Worm (Caenorhabditis elegans): ENCODE measurements around the gene lec-2.

lec-2 gene

DNA sequence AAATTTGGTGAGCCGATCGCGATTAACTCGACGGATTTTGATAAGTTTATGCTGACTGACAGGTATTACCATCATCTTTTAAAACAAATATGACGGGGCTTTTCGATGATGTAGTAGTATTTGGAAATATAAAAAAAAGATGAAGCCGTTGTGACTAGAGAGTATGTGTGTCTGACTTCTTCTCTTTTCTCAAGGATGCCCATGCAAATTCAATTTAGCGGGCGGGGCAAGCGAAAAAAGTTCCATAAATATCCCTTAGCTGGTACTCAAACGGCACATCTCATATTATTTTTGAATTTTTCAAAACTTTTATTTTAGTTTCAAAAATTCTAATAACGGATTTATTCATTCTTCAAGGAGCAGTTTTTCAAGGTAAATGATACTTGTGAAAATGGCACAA lies 44.5 kb upstream of the lec-2 start, which contains the start of gene stg-1:
Gene stg-1 (minus strand): TSS at position 153 of the 400 bp plus-strand sequence.
- TF ChIP-seq Y53G8AR.9 (GFP tag; conservative IDR thresholded peaks at IDR 0.05) (no peak), pbrm-1 (GFP tag; IDR thresholded peaks at IDR 0.05) (no peak)

DNA sequence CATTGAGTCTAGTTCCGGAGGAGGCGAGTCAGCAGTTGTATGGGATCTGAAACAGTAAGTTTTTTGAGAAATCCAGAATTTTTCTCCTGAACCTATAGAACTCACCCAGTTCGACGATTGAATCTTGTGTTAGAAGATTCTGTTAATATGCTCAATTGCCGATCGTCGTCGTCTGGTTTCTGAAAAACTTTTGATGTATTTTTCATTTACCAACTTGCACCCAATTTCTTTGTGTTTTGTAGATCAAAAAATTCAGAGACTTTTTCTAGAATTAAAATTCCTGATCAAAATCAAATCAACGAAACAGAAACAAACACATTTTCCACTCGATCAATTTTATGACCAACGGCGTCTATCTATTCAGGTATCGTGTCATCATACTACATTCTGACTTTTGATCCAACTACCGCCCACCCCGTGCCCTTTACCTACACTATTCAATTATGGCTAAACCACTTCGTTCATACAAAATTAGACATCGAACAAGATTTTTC lies 40.6 kb upstream of the lec-2 start, which contains the start of gene C18D1.2:
Gene C18D1.2 (plus strand): TSS at position 444 of the 494 bp plus-strand sequence.
- no peak for TF ChIP-seq ceh-27 (GFP tag; optimal IDR thresholded peaks at IDR 0.05)
- no peak for TF ChIP-seq somi-1 (GFP tag; optimal IDR thresholded peaks at IDR 0.05)
- TF ChIP-seq tbp1 (GFP tag; optimal IDR thresholded peaks at IDR 0.05): no peak
- no peak for TF ChIP-seq mcd-1 (GFP tag; IDR thresholded peaks at IDR 0.05)
- no peak for TF ChIP-seq egl-18 (GFP tag; IDR thresholded peaks at IDR 0.05)
- TF ChIP-seq lsl-1 (GFP tag; optimal IDR thresholded peaks at IDR 0.05): no peak
- no peak for TF ChIP-seq ztf-22 (GFP tag; optimal IDR thresholded peaks at IDR 0.05)
- no peak for TF ChIP-seq efl-1 (GFP tag; optimal IDR thresholded peaks at IDR 0.05)
- TF ChIP-seq bed-2 (GFP tag; IDR thresholded peaks at IDR 0.05): no peak
- no peak for TF ChIP-seq zfh-2 (GFP tag; conservative IDR thresholded peaks at IDR 0.05)

DNA sequence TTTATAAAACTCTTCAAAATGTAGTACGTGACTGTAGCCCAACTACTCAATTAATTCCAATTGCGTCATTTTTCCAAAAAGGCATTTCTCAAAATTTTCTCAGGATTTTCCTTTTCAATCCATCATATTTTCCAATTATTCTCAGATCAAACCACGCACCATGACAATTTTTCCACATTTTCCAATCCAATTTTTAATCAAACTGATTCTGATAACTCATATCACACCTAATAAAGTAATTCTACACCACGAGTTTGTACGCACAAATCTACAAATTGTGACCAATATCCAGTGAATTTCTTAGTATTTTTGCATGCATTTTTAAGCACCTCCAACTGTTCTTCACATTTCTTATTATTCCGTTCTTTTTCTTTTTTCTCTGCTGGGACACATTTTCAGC lies 35.5 kb upstream of the lec-2 start:
- TF ChIP-seq F23B12.7 (tag; optimal IDR thresholded peaks at IDR 0.05; ENCODE audit: insufficient read depth): no peak
- TF ChIP-seq lir-1 (GFP tag; conservative IDR thresholded peaks at IDR 0.05): no peak
- TF ChIP-seq lsy-27 (tag; optimal IDR thresholded peaks at IDR 0.05; ENCODE audit: borderline replicate concordance, insufficient read depth): no peak
- TF ChIP-seq mxl-1 (tag; optimal IDR thresholded peaks at IDR 0.05): no peak
- TF ChIP-seq F37B4.10 (GFP tag; IDR thresholded peaks at IDR 0.05): no peak
- no peak for TF ChIP-seq B0261.1 (tag; optimal IDR thresholded peaks at IDR 0.05)
- TF ChIP-seq attf-6 (GFP tag; IDR thresholded peaks at IDR 0.05): no peak

DNA sequence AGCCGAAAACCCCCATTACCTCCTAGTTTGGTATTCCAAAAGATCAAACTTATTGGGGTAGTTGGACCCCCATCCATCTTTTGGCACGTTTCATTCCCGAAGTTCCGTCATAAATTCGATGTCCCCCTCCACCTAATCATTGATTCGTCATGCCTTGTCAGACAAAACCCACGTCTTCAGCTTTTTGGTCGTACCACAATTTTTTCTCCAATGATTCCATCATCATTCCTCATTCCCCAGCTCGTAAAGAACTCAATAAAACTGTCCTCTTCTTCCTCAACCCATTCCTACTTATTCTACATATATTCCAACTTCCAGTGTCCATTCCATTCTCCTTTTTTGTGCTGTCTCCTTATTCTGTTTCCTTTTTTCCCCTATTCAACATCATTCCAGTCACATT lies 32.6 kb upstream of the lec-2 start, which contains the start of gene flp-4:
Gene flp-4 (plus strand): TSS at position 301 of the 400 bp plus-strand sequence.
- TF ChIP-seq lin-40 (tag; optimal IDR thresholded peaks at IDR 0.05) (no peak), zim-3 (tag; optimal IDR thresholded peaks at IDR 0.05) (no peak), bed-1 (GFP tag; IDR thresholded peaks at IDR 0.05) (no peak), mxl-1 (tag; optimal IDR thresholded peaks at IDR 0.05) (no peak)

DNA sequence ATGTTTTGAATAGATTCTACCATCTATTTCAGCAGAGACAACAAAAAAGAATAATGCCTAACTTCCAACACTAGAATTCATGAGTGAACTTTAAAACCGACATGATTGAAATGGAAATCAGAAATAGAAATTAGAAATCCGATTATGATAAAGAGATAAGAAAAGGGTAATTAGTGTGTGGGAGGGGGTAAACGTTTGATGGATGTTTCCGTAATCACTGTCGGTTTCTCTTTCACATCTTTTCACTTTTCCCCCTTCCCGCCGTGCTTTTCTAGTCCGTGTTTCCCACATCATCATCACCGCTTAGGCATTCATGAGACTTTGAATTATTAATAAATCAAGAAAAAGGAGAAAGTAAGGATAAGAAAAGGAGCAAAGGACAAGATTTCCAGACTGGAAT lies 29.7 kb upstream of the lec-2 start:
- TF ChIP-seq lin-54 (GFP tag; optimal IDR thresholded peaks at IDR 0.05) (no peak), tbx-9 (tag; optimal IDR thresholded peaks at IDR 0.05; ENCODE audit: borderline replicate concordance) (no peak), sptf-2 (GFP tag; optimal IDR thresholded peaks at IDR 0.05) (no peak), ceh-27 (GFP tag; optimal IDR thresholded peaks at IDR 0.05) (no peak), B0336.3 (GFP tag; IDR thresholded peaks at IDR 0.05) (no peak), nhr-120 (GFP tag; IDR thresholded peaks at IDR 0.05) (no peak), ceh-58 (GFP tag; IDR thresholded peaks at IDR 0.05) (no peak)

DNA sequence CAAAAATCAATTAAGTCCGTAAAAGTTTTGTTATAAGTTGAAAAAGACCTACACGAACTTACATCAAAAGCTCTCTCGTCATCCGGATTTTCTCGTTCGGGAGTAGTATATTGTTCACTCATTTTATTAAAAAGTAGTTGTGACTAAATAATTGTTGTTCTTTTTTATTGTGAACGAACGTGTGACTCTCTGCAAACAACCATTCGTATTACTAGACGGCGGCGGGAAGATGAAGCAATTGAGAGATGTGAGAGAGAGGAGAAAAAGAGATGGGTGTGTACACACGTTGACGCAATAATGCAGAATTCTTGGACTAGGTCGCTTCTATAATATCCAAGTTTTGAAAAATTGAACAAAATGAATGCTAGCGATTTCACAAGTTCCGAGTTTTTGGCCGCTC lies 29.0 kb upstream of the lec-2 start, which contains the start of the genes F52H3.11 and bath-38:
Gene F52H3.11 (minus strand): TSS at position 203 of the 400 bp plus-strand sequence.
Gene bath-38 (minus strand): TSS at position 310 of the 400 bp plus-strand sequence.
- TF ChIP-seq nhr-80 (tag; optimal IDR thresholded peaks at IDR 0.05) (peak; percentile 23), attf-6 (GFP tag; IDR thresholded peaks at IDR 0.05) (no peak), Y67H2A.10 (GFP tag; conservative IDR thresholded peaks at IDR 0.05) (no peak), attf-5 (GFP tag; optimal IDR thresholded peaks at IDR 0.05) (peak; percentile 22), lin-35 (GFP tag; optimal IDR thresholded peaks at IDR 0.05) (no peak), fkh-3 (tag; optimal IDR thresholded peaks at IDR 0.05) (no peak), F57C9.4 (tag; optimal IDR thresholded peaks at IDR 0.05) (no peak), zim-3 (tag; optimal IDR thresholded peaks at IDR 0.05) (no peak), mxl-1 (tag; optimal IDR thresholded peaks at IDR 0.05) (no peak), mcd-1 (GFP tag; IDR thresholded peaks at IDR 0.05) (no peak), pha-4 (tag; optimal IDR thresholded peaks at IDR 0.05) (peak; percentile 22), lir-1 (GFP tag; conservative IDR thresholded peaks at IDR 0.05) (no peak), lag-1 (GFP tag; IDR thresholded peaks at IDR 0.05) (no peak), ets-4 (GFP tag; optimal IDR thresholded peaks at IDR 0.05) (no peak), snpc-3.4 (tag; optimal IDR thresholded peaks at IDR 0.05) (no peak), F23B12.7 (tag; optimal IDR thresholded peaks at IDR 0.05; ENCODE audit: insufficient read depth) (no peak), F55B11.4 (tag; optimal IDR thresholded peaks at IDR 0.05; ENCODE audit: borderline replicate concordance, insufficient read depth) (no peak), sea-2 (GFP tag; IDR thresholded peaks at IDR 0.05) (no peak)

Measured in whole organism, young adult.